Worm (Caenorhabditis elegans) whole organism, L1 larva: Measurements from ENCODE around the gene madf-5.

ENCODE experiments used
- ama-1 ChIP-seq: fragments of 150-350 bp; optimal IDR thresholded peaks from 2 replicates; lab custom pipeline; 2014
- ceh-82 ChIP-seq, 3 experiments: fragments of 150-350 bp in 1 of 3; sonication (generic microtip) in 2 of 3; optimal IDR thresholded peaks; 2 replicates each; lab custom pipeline; 2014 to 2017; ENCODE audit warnings: missing biosample characterization in 3 of 3, missing genetic modification characterization in 3 of 3
- fos-1 ChIP-seq: fragments of 150-350 bp; optimal IDR thresholded peaks from 2 replicates; lab custom pipeline; 2014; ENCODE audit warnings: missing biosample characterization, missing genetic modification characterization
- nhr-237 ChIP-seq: fragments of 150-350 bp; optimal IDR thresholded peaks from 2 replicates; lab custom pipeline; 2014; ENCODE audit warnings: missing biosample characterization, missing genetic modification characterization
- snu-23 ChIP-seq: sonication (generic microtip); optimal IDR thresholded peaks from 2 replicates; lab custom pipeline; 2016; ENCODE audit warnings: missing genetic modification characterization, missing compliant biosample characterization
- ztf-11 ChIP-seq, 2 experiments: sonication (generic microtip); optimal IDR thresholded peaks; 2 replicates each; lab custom pipeline; 2016 to 2017; ENCODE audit warnings: missing genetic modification characterization in 2 of 2, missing biosample characterization in 1 of 2, missing compliant biosample characterization in 1 of 2

DNA sequence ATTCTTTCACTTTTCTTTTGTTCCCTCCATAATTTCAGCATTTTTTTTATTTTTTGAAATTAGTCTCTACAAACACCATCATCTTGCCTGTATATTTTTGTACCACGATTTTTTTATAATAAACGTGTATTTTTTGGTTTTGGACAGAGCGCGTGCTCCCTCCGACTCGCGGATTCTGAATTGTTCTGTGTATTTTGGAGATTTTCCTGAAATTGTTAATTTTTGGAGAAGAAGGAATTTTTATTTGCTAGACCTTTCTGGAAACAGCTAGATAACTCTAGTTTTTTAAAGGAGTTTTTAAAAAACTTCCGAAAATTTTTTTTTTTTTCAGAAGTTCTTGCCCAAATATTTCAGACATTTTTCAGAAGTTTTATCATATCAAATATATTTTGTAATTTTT, 3.0 kb downstream of the madf-5 start, which contains the start of gene C01G12.13:
- TF ChIP-seq ama-1 (lab: Kevin White, UChicago) (no peak), snu-23 (GFP tag; lab: Kevin White, UChicago) (no peak), fos-1 (no peak), nhr-237 (tag; lab: Kevin White, UChicago) (no peak), ceh-82 (tag; optimal IDR thresholded peaks at IDR 0.05; lab: Kevin White, UChicago) (no peak), ztf-11 (tag; optimal IDR thresholded peaks at IDR 0.05; lab: Kevin White, UChicago) (no peak)
